Worm (Caenorhabditis elegans): ENCODE results near the gene hpr-9.

ce11 chrIII:10578873-10579272 lies 42.5 kb upstream of the hpr-9 start:
- no peak for TF ChIP-seq klf-2 (GFP tag; conservative IDR thresholded peaks at IDR 0.05)
- no peak for TF ChIP-seq flt-1 (GFP tag; IDR thresholded peaks at IDR 0.05)

Data from whole organism, midembryonic.